Worm (Caenorhabditis elegans): ENCODE data around the gene fip-3.

The fip-3 gene

DNA sequence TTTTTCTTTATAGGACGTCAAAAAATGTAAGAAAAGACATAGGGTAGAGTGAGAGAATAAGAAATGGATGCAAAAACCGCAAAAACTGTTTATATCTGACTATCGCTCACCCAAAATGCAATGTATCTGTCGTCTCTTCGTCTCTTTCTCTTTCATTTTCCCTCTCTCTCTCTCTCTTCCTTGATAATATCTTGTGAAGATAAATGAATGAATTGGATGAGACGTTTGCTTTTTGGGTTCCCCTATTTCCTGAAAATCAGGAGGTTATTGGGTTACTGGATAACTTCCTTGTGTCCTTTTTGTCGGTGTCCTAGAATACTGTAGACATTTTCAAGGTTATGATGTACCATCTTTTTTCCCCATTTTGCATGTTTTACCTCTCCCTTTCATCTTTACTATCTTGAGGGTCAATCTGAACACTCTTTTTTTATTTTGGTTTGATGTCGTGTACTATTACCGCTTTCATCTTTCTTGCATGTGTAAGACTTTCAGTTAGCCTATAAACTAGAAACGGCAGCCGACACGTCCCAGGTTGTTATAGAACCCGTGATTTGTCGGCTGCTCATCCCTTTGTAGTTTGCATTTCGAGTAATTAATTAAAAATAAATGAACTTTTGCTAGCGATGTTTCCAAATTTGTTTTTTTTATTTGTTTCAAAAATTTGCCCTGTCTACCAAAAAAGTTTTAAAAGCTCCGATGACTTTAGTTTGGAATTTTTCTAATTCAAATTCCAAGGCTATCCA is 13.8 kb downstream of the fip-3 start:
- no peak for TF ChIP-seq sptf-1 (tag; optimal IDR thresholded peaks at IDR 0.05)
- TF ChIP-seq bed-3 (GFP tag; optimal IDR thresholded peaks at IDR 0.05): no peak
- no peak for TF ChIP-seq zip-8 (tag; optimal IDR thresholded peaks at IDR 0.05)
- no peak for TF ChIP-seq ztf-11 (tag; optimal IDR thresholded peaks at IDR 0.05)
- TF ChIP-seq ces-1 (GFP tag; optimal IDR thresholded peaks at IDR 0.05): peak; percentile 2
- TF ChIP-seq nhr-28 (tag; optimal IDR thresholded peaks at IDR 0.05): no peak
- no peak for TF ChIP-seq snpc-4 (tag; optimal IDR thresholded peaks at IDR 0.05)
- no peak for TF ChIP-seq drap-1 (GFP tag; optimal IDR thresholded peaks at IDR 0.05)
- no peak for TF ChIP-seq ceh-43 (GFP tag; optimal IDR thresholded peaks at IDR 0.05)
- no peak for TF ChIP-seq pha-4 (tag; optimal IDR thresholded peaks at IDR 0.05)
- TF ChIP-seq lin-13 (tag; optimal IDR thresholded peaks at IDR 0.05): no peak
- TF ChIP-seq sem-2 (GFP tag; optimal IDR thresholded peaks at IDR 0.05): no peak
- TF ChIP-seq elt-1 (tag; optimal IDR thresholded peaks at IDR 0.05; ENCODE audit: borderline replicate concordance, insufficient read depth): peak; percentile 65

DNA sequence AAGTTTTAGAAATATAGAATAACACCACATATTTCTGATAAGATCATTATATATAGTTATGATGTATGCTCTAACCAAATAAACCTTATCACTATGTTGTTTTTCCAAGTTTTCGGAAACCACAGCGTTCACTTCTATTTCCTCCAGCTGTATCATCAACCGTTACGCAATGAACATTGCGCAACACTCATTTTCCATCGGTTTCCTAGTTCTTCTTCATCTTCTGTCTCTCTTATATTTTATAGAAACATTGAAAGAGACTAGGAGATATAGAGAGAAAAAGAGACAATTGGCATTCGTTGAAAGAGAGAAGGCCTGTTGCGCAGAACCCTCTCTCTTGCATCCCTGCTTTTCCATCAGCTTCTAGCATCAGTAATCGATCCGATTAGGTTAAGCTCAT is 15.0 kb downstream of the fip-3 start:
- TF ChIP-seq elt-1 (tag; optimal IDR thresholded peaks at IDR 0.05; ENCODE audit: borderline replicate concordance, insufficient read depth): no peak
- TF ChIP-seq zip-8 (tag; optimal IDR thresholded peaks at IDR 0.05): peak; percentile 97
- no peak for TF ChIP-seq ceh-39 (tag; optimal IDR thresholded peaks at IDR 0.05)

DNA sequence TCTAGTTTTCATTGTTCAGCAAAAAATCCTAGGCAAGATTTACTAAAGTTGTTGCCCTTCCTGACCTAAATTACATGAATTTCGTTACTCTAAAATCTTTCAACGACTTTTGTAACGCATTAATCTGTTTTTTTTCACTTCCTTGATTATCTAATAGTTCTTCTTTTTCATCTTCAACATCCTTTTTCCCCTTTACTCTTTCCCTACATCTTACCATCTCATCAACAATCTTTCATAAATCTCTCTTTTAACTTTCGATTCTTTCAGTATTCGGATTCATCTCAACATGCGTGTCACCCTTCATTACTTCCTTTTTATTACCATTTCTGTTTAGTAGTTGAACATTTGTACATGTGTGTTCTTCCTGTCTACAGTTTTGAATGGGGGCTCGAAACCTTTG is 15.4 kb downstream of the fip-3 start:
- TF ChIP-seq nhr-28 (tag; optimal IDR thresholded peaks at IDR 0.05) (no peak), sptf-1 (tag; optimal IDR thresholded peaks at IDR 0.05) (no peak), elt-1 (tag; optimal IDR thresholded peaks at IDR 0.05; ENCODE audit: borderline replicate concordance, insufficient read depth) (no peak)

DNA sequence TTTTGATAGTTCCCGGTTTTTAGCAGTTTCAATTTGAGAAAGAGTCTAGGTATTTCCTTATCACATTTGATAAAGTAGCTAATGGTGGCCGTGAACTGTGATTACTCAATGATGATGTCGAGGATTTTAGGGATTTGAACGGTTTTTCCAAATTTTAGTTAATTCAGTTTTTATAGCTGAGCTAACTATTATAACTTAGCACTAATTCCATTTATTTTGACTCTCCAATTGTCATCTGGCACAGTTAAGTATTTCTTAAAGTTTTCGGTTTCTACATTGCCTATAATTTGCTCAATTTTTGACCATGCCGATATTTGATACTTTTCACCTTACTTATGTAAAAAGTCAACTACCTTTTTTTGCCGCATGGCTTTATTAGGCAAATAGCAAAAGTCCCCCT is 16.0 kb downstream of the fip-3 start:
- TF ChIP-seq drap-1 (GFP tag; optimal IDR thresholded peaks at IDR 0.05): no peak
- no peak for TF ChIP-seq elt-1 (tag; optimal IDR thresholded peaks at IDR 0.05; ENCODE audit: borderline replicate concordance, insufficient read depth)
- TF ChIP-seq unc-39 (tag; optimal IDR thresholded peaks at IDR 0.05): no peak
- no peak for TF ChIP-seq tbx-8 (GFP tag; optimal IDR thresholded peaks at IDR 0.05)
- TF ChIP-seq unc-120 (tag; optimal IDR thresholded peaks at IDR 0.05; ENCODE audit: poor library complexity, severe bottlenecking): no peak
- no peak for TF ChIP-seq nhr-2 (tag; optimal IDR thresholded peaks at IDR 0.05)
- no peak for TF ChIP-seq cnd-1 (tag; optimal IDR thresholded peaks at IDR 0.05)
- no peak for TF ChIP-seq sptf-1 (tag; optimal IDR thresholded peaks at IDR 0.05)
- no peak for TF ChIP-seq mep-1 (tag; optimal IDR thresholded peaks at IDR 0.05)
- no peak for TF ChIP-seq nhr-76 (tag; optimal IDR thresholded peaks at IDR 0.05)
- no peak for TF ChIP-seq ztf-11 (tag; optimal IDR thresholded peaks at IDR 0.05)
- no peak for TF ChIP-seq flh-1 (GFP tag; optimal IDR thresholded peaks at IDR 0.05)

DNA sequence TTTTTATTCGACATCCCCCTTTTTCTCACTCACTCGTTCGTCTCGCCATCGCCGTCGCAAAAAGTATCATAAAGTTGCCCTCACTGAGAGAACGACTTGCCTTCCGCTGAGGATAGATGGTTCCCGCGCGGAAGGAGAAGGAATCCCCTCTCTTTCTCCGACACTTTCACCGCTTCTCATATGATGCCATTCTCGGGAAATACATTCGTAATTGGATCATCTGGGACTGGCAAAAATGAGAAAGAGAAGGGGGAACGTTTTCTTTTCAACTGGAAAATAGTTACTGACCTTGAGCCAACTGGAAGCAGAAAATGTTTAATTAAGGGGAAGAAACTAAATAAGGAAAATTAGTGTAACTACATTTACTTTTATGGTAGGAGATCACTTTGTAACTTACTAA is 17.4 kb downstream of the fip-3 start:
- TF ChIP-seq sptf-1 (tag; optimal IDR thresholded peaks at IDR 0.05) (no peak), ztf-11 (tag; optimal IDR thresholded peaks at IDR 0.05) (no peak), unc-62 (GFP tag; optimal IDR thresholded peaks at IDR 0.05) (no peak), M03D4.4 (tag; optimal IDR thresholded peaks at IDR 0.05) (no peak), cnd-1 (tag; optimal IDR thresholded peaks at IDR 0.05) (no peak), flh-1 (GFP tag; optimal IDR thresholded peaks at IDR 0.05) (no peak), lin-13 (tag; optimal IDR thresholded peaks at IDR 0.05) (no peak), ces-1 (GFP tag; optimal IDR thresholded peaks at IDR 0.05) (peak; percentile 53), blmp-1 (tag; optimal IDR thresholded peaks at IDR 0.05) (peak; percentile 65), mls-2 (tag; optimal IDR thresholded peaks at IDR 0.05) (no peak), elt-3 (tag; optimal IDR thresholded peaks at IDR 0.05) (no peak), nhr-237 (tag; optimal IDR thresholded peaks at IDR 0.05) (no peak), lin-32 (GFP tag; optimal IDR thresholded peaks at IDR 0.05) (no peak), snpc-4 (tag; optimal IDR thresholded peaks at IDR 0.05) (no peak), mep-1 (tag; optimal IDR thresholded peaks at IDR 0.05) (no peak), tbx-8 (GFP tag; optimal IDR thresholded peaks at IDR 0.05) (no peak)

DNA sequence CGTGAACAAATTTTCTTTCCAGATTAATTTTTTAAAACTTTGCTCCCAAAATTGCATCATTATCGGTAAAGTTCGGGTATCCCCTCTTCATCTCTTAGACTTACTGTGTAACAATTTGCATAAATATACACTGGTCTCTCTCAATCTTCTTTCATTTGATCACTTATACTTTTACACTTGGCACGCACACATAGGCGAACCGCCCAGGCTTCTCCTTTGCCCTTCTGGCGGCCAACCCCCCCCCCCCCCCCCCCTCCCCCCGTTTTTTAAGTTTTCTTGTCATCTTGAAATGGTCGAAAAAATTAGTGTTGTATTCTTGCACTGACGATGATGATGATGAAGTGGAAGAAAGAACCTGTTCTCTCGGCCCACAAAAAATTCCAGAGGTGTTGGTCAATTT is 19.0 kb downstream of the fip-3 start:
- TF ChIP-seq ceh-83 (GFP tag; optimal IDR thresholded peaks at IDR 0.05): no peak

All from whole organism, mixed stage, embryonic.